Worm (Caenorhabditis elegans) whole organism, L1 larva: Measurements from ENCODE around the gene sphr-1.

Source experiments
- elt-3 ChIP-seq, 6 experiments: fragments of 150-350 bp in 1 of 6; sonication (generic microtip); optimal IDR thresholded peaks; 2 replicates each; lab custom pipeline; 2017 to 2018; ENCODE audit warnings: missing biosample characterization in 6 of 6, missing genetic modification characterization in 6 of 6, inconsistent platforms in 1 of 6
- fkh-4 ChIP-seq: sonication (generic microtip); optimal IDR thresholded peaks from 2 replicates; lab custom pipeline; 2016; ENCODE audit warnings: missing compliant biosample characterization, missing genetic modification characterization, borderline replicate concordance
- fos-1 ChIP-seq: fragments of 150-350 bp; optimal IDR thresholded peaks from 2 replicates; lab custom pipeline; 2014; ENCODE audit warnings: missing biosample characterization, missing genetic modification characterization
- irx-1 ChIP-seq: sonication (generic microtip); optimal IDR thresholded peaks from 2 replicates; lab custom pipeline; 2016; ENCODE audit warnings: missing genetic modification characterization, missing compliant biosample characterization
- lin-15B ChIP-seq: fragments of 150-350 bp; sonication (generic microtip); optimal IDR thresholded peaks from 3 replicates; lab custom pipeline; 2014; ENCODE audit warnings: missing biosample characterization, missing genetic modification characterization
- lin-35 ChIP-seq, 2 experiments: fragments of 150-350 bp; optimal IDR thresholded peaks; 2 replicates each; lab custom pipeline; 2014; ENCODE audit warnings: missing biosample characterization in 2 of 2, missing genetic modification characterization in 2 of 2, missing genetic modification reagents in 2 of 2
- mep-1 ChIP-seq: fragments of 150-350 bp; optimal IDR thresholded peaks from 2 replicates; lab custom pipeline; 2014; ENCODE audit warnings: missing biosample characterization, missing genetic modification characterization
- nhr-28 ChIP-seq: fragments of 150-350 bp; optimal IDR thresholded peaks from 2 replicates; lab custom pipeline; 2014; ENCODE audit warnings: missing biosample characterization, missing genetic modification characterization
- pag-3 ChIP-seq: sonication (generic microtip); optimal IDR thresholded peaks from 2 replicates; lab custom pipeline; 2017; ENCODE audit warnings: missing genetic modification characterization, mild to moderate bottlenecking, missing compliant biosample characterization, antibody characterized with exemption, borderline replicate concordance; ENCODE audit not compliant: insufficient read depth
- rnt-1 ChIP-seq: sonication (generic microtip); optimal IDR thresholded peaks from 2 replicates; lab custom pipeline; 2016; ENCODE audit warnings: mild to moderate bottlenecking, missing genetic modification characterization, moderate library complexity, missing compliant biosample characterization
- tlp-1 ChIP-seq: fragments of 150-350 bp; optimal IDR thresholded peaks from 2 replicates; lab custom pipeline; 2014; ENCODE audit warnings: missing biosample characterization, missing genetic modification characterization
- unc-130 ChIP-seq: fragments of 150-350 bp; optimal IDR thresholded peaks from 2 replicates; lab custom pipeline; 2017; ENCODE audit warnings: missing biosample characterization, missing genetic modification characterization, inconsistent platforms
- unc-62 ChIP-seq: fragments of 150-350 bp; optimal IDR thresholded peaks from 2 replicates; lab custom pipeline; 2014; ENCODE audit warnings: missing biosample characterization, missing genetic modification reagents, missing genetic modification characterization
- ztf-4 ChIP-seq: fragments of 150-350 bp; optimal IDR thresholded peaks from 2 replicates; lab custom pipeline; 2014; ENCODE audit warnings: missing biosample characterization, missing genetic modification characterization

- TF ChIP-seq lin-35 (GFP tag; optimal IDR thresholded peaks at IDR 0.05; lab: Kevin White, UChicago) (no peak), irx-1 (no peak), elt-3 (tag; optimal IDR thresholded peaks at IDR 0.05; lab: Kevin White, UChicago) (peak in 2 of 6 experiments; percentile 35 to 46), nhr-28 (tag; lab: Kevin White, UChicago) (no peak), pag-3 (tag; lab: Kevin White, UChicago) (no peak), fos-1 (no peak), tlp-1 (tag; lab: Kevin White, UChicago) (no peak), unc-62 (GFP tag; lab: Kevin White, UChicago) (no peak), fkh-4 (tag; lab: Kevin White, UChicago) (no peak), mep-1 (tag; lab: Kevin White, UChicago) (no peak), rnt-1 (tag; lab: Kevin White, UChicago) (no peak), ztf-4 (tag; lab: Kevin White, UChicago) (no peak), unc-130 (tag; lab: Kevin White, UChicago) (no peak), lin-15B (tag; lab: Kevin White, UChicago) (no peak)
These were observed 27.5 kb upstream of the sphr-1 start for ce11 chrV:9163897-9164296.
